Worm (Caenorhabditis elegans): ENCODE measurements around the gene C35B8.3.

DNA sequence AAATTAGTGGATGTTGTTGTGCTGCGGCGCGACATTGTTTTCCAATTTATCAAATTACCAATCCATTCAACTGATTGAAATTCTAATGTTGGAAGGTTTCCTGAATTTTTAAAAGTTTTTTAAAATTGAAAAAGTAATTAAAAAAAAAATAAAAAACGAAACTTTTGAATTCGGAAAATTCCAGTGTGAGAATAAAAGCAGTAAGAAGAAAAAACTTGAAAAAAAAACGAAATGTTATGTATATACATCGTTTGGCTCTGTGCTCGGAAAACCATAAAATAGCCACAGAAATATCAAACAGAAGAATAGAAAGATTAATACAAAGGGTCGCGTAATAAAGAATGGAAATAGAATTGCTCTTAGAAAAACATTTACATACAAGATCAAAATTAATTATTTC is 18.3 kb downstream of the C35B8.3 start, which contains the start of gene vav-1:
- no peak for TF ChIP-seq unc-62 (GFP tag; optimal IDR thresholded peaks at IDR 0.05)
- TF ChIP-seq swsn-7 (tag; optimal IDR thresholded peaks at IDR 0.05), result no peak
- no peak for TF ChIP-seq ztf-11 (tag; optimal IDR thresholded peaks at IDR 0.05)
